Fruit fly (Drosophila melanogaster): Measurements from ENCODE around the gene Pex12.

The Pex12 gene

dm6 chr2L:846167-846868 lies 30.5 kb downstream of the Pex12 start (continued):
- no peak for TF ChIP-seq CG14860 (GFP tag; IDR thresholded peaks at IDR 0.05; ENCODE audit: partially characterized antibody)
- peak; percentile 12 for TF ChIP-seq Jarid2 (GFP tag; optimal IDR thresholded peaks at IDR 0.05)
- peak; percentile 84 for TF ChIP-seq CG11504 (tag; optimal IDR thresholded peaks at IDR 0.05)
- TF ChIP-seq CG17361 (GFP tag; IDR thresholded peaks at IDR 0.05): peak; percentile 77; the same call in 2 of the 3 replicates
- no peak for TF ChIP-seq Dek (tag; optimal IDR thresholded peaks at IDR 0.05)
- TF ChIP-seq nmo (GFP tag; optimal IDR thresholded peaks at IDR 0.05): peak; percentile 77
- no peak for TF ChIP-seq gsb (GFP tag; IDR thresholded peaks at IDR 0.05)
- TF ChIP-seq Atf3 (GFP tag; optimal IDR thresholded peaks at IDR 0.05): no peak
- peak; percentile 23 for TF ChIP-seq Sry-δ (GFP tag; optimal IDR thresholded peaks at IDR 0.05)
- TF ChIP-seq zen (tag; optimal IDR thresholded peaks at IDR 0.05): no peak
- no peak for TF ChIP-seq CG32532 (GFP tag; IDR thresholded peaks at IDR 0.05)
- TF ChIP-seq CG4404 (GFP tag; IDR thresholded peaks at IDR 0.05): no peak
- TF ChIP-seq vvl (GFP tag; IDR thresholded peaks at IDR 0.05): peak; percentile 53; the same call in 1 of the 2 replicates
- peak; percentile 44; the same call in 2 of the 3 replicates for TF ChIP-seq ci (GFP tag; IDR thresholded peaks at IDR 0.05)
- TF ChIP-seq Dref (GFP tag; IDR thresholded peaks at IDR 0.05): no peak
- TF ChIP-seq br (optimal IDR thresholded peaks at IDR 0.05): no peak
- peak; percentile 66 for TF ChIP-seq pb (GFP tag; optimal IDR thresholded peaks at IDR 0.05)
- TF ChIP-seq CG6175 (GFP tag; IDR thresholded peaks at IDR 0.05): no peak
- no peak for TF ChIP-seq lov (optimal IDR thresholded peaks at IDR 0.05)
- no peak for TF ChIP-seq lov (GFP tag; IDR thresholded peaks at IDR 0.05)
- TF ChIP-seq mirr (GFP tag; optimal IDR thresholded peaks at IDR 0.05): no peak
- peak; percentile 61 for TF ChIP-seq NfI (GFP tag; optimal IDR thresholded peaks at IDR 0.05)
- peak; percentile 11 for TF ChIP-seq eyg (GFP tag; optimal IDR thresholded peaks at IDR 0.05)
- no peak for TF ChIP-seq CG10431 (GFP tag; optimal IDR thresholded peaks at IDR 0.05)
- peak; percentile 1 for TF ChIP-seq cato (GFP tag; optimal IDR thresholded peaks at IDR 0.05; ENCODE audit: borderline replicate concordance)
- peak; percentile 38 for TF ChIP-seq CG13624 (GFP tag; optimal IDR thresholded peaks at IDR 0.05)
- peak; percentile 25 for TF ChIP-seq salm (tag; optimal IDR thresholded peaks at IDR 0.05)
- TF ChIP-seq CG3726 (GFP tag; IDR thresholded peaks at IDR 0.05): 0 out of 3 replicates have a peak, but pooled peaks have one; percentile 50
- TF ChIP-seq klu (GFP tag; IDR thresholded peaks at IDR 0.05): no peak
- TF ChIP-seq Dbx (GFP tag; IDR thresholded peaks at IDR 0.05): no peak
- peak; percentile 0 for TF ChIP-seq gcm2 (GFP tag; optimal IDR thresholded peaks at IDR 0.05)
- TF ChIP-seq Myb (GFP tag; optimal IDR thresholded peaks at IDR 0.05): peak; percentile 22
- peak; percentile 68 for TF ChIP-seq az2 (GFP tag; optimal IDR thresholded peaks at IDR 0.05)
- no peak for TF ChIP-seq insv (GFP tag; optimal IDR thresholded peaks at IDR 0.05)
- no peak for TF ChIP-seq CG43689 (GFP tag; IDR thresholded peaks at IDR 0.05)
- peak; percentile 55 for TF ChIP-seq CG3281 (GFP tag; optimal IDR thresholded peaks at IDR 0.05)
- TF ChIP-seq wdn (GFP tag; IDR thresholded peaks at IDR 0.05): no peak
- no peak for TF ChIP-seq Lpt (GFP tag; optimal IDR thresholded peaks at IDR 0.05)
- peak; percentile 27 for TF ChIP-seq CG4854 (GFP tag; optimal IDR thresholded peaks at IDR 0.05)
- TF ChIP-seq ATbp (GFP tag; optimal IDR thresholded peaks at IDR 0.05): peak; percentile 74
- peak; percentile 60 for TF ChIP-seq CG17829 (tag; optimal IDR thresholded peaks at IDR 0.05)
- no peak for TF ChIP-seq CG7963 (GFP tag; IDR thresholded peaks at IDR 0.05; ENCODE audit: partially characterized antibody)
- TF ChIP-seq CG7839 (tag; optimal IDR thresholded peaks at IDR 0.05): peak; percentile 71
- peak; percentile 21 for TF ChIP-seq CG13775 (GFP tag; optimal IDR thresholded peaks at IDR 0.05)
- no peak for TF ChIP-seq sob (GFP tag; IDR thresholded peaks at IDR 0.05)
- peak; percentile 48 for TF ChIP-seq CG1647 (GFP tag; optimal IDR thresholded peaks at IDR 0.05)
- TF ChIP-seq row (GFP tag; IDR thresholded peaks at IDR 0.05): peak; percentile 70
- TF ChIP-seq jumu (GFP tag; optimal IDR thresholded peaks at IDR 0.05): no peak
- TF ChIP-seq CG14441 (GFP tag; IDR thresholded peaks at IDR 0.05): peak; percentile 58; the same call in 1 of the 2 replicates
- peak; percentile 32; the same call in 1 of the 2 replicates for TF ChIP-seq CG14014 (GFP tag; IDR thresholded peaks at IDR 0.05)
- TF ChIP-seq CHES-1-like (GFP tag; optimal IDR thresholded peaks at IDR 0.05): peak; percentile 56
